Worm (Caenorhabditis elegans): ENCODE results near the gene T28A11.13.

Gene T28A11.13

ce11 chrV:3256809-3257208, 6.8 kb upstream of the T28A11.13 start:
- TF ChIP-seq cey-2 (tag; optimal IDR thresholded peaks at IDR 0.05; ENCODE audit: borderline replicate concordance, insufficient read depth), result no peak
- no peak for TF ChIP-seq rbr-2 (tag; optimal IDR thresholded peaks at IDR 0.05)
- TF ChIP-seq attf-4 (tag; optimal IDR thresholded peaks at IDR 0.05), result no peak
- no peak for TF ChIP-seq T20F7.1 (GFP tag; optimal IDR thresholded peaks at IDR 0.05)
- no peak for TF ChIP-seq mes-2 (tag; optimal IDR thresholded peaks at IDR 0.05; ENCODE audit: poor library complexity, severe bottlenecking)
- TF ChIP-seq lsy-2 (tag; optimal IDR thresholded peaks at IDR 0.05), result no peak

- TF ChIP-seq madf-5 (GFP tag; IDR thresholded peaks at IDR 0.05), result no peak
These were observed 6.0 kb upstream of the T28A11.13 start, which contains the start of gene srt-63 for ce11 chrV:3256051-3256450. Gene srt-63 (minus strand): TSS chrV:3256151.

- no peak for TF ChIP-seq egl-27 (tag; optimal IDR thresholded peaks at IDR 0.05)
- TF ChIP-seq attf-4 (tag; optimal IDR thresholded peaks at IDR 0.05), result no peak
- TF ChIP-seq daf-16 (GFP tag; optimal IDR thresholded peaks at IDR 0.05), result no peak
- TF ChIP-seq daf-16 (tag; optimal IDR thresholded peaks at IDR 0.05), result no peak
- TF ChIP-seq ztf-11 (tag; optimal IDR thresholded peaks at IDR 0.05), result no peak
- no peak for TF ChIP-seq dpl-1 (GFP tag; optimal IDR thresholded peaks at IDR 0.05)
- no peak for TF ChIP-seq aha-1 (tag)
- no peak for TF ChIP-seq madf-9 (GFP tag; conservative IDR thresholded peaks at IDR 0.05)
- no peak for TF ChIP-seq mdl-1 (tag; optimal IDR thresholded peaks at IDR 0.05)
- TF ChIP-seq nhr-42 (GFP tag; IDR thresholded peaks at IDR 0.05), result no peak
- no peak for TF ChIP-seq ZK546.5 (tag; optimal IDR thresholded peaks at IDR 0.05)
- TF ChIP-seq spr-3 (GFP tag; optimal IDR thresholded peaks at IDR 0.05), result no peak
- no peak for TF ChIP-seq lin-38 (GFP tag; IDR thresholded peaks at IDR 0.05)
- TF ChIP-seq skn-1 (tag; optimal IDR thresholded peaks at IDR 0.05), result no peak
- TF ChIP-seq nhr-102 (tag; optimal IDR thresholded peaks at IDR 0.05), result no peak
- no peak for TF ChIP-seq ceh-28 (tag; optimal IDR thresholded peaks at IDR 0.05)
- no peak for TF ChIP-seq Y75B8A.6 (GFP tag; IDR thresholded peaks at IDR 0.05)
- no peak for TF ChIP-seq F37D6.2 (tag; optimal IDR thresholded peaks at IDR 0.05)
These were observed 2.5 kb downstream of the T28A11.13 start, which contains the start of gene srj-8 for ce11 chrV:3247515-3247914. Gene srj-8 (plus strand): TSS chrV:3247815.

ce11 chrV:3244703-3245102, 5.3 kb downstream of the T28A11.13 start, which contains the start of gene srj-7:
Gene srj-7 (plus strand): TSS chrV:3245003.
- no peak for TF ChIP-seq unc-130 (GFP tag; optimal IDR thresholded peaks at IDR 0.05)
- TF ChIP-seq Y5F2A.4 (GFP tag; optimal IDR thresholded peaks at IDR 0.05), result no peak
- TF ChIP-seq php-3 (GFP tag; IDR thresholded peaks at IDR 0.05), result no peak
- TF ChIP-seq duxl-1 (tag; optimal IDR thresholded peaks at IDR 0.05; ENCODE audit: poor library complexity), result no peak
- peak in 1 of 2 experiments; percentile 39 for TF ChIP-seq unc-62 (GFP tag; optimal IDR thresholded peaks at IDR 0.05 in 1 of 2)
- TF ChIP-seq unc-62 (tag; optimal IDR thresholded peaks at IDR 0.05), result no peak
- no peak for TF ChIP-seq nhr-28 (tag; optimal IDR thresholded peaks at IDR 0.05)
- no peak for TF ChIP-seq snpc-4 (tag; optimal IDR thresholded peaks at IDR 0.05)

ce11 chrV:3242984-3243383, 7.1 kb downstream of the T28A11.13 start, which contains the start of gene gst-23:
Gene gst-23 (plus strand): TSS chrV:3243284.
- TF ChIP-seq nhr-28 (tag; optimal IDR thresholded peaks at IDR 0.05) (no peak), mes-2 (tag; optimal IDR thresholded peaks at IDR 0.05; ENCODE audit: poor library complexity, severe bottlenecking) (no peak), T20F7.1 (GFP tag; optimal IDR thresholded peaks at IDR 0.05) (no peak), egl-27 (tag; optimal IDR thresholded peaks at IDR 0.05) (no peak), Y75B8A.6 (GFP tag; IDR thresholded peaks at IDR 0.05) (no peak), dmd-6 (GFP tag; IDR thresholded peaks at IDR 0.05) (no peak), nhr-10 (tag; optimal IDR thresholded peaks at IDR 0.05) (no peak), ama-1 (optimal IDR thresholded peaks at IDR 0.05) (no peak), lin-13 (GFP tag; optimal IDR thresholded peaks at IDR 0.05) (no peak), egl-43 (GFP tag; IDR thresholded peaks at IDR 0.05) (no peak), pqm-1 (tag; optimal IDR thresholded peaks at IDR 0.05) (no peak), set-16 (GFP tag; IDR thresholded peaks at IDR 0.05) (no peak), ceh-20 (GFP tag; IDR thresholded peaks at IDR 0.05) (no peak), T26A8.4 (GFP tag; IDR thresholded peaks at IDR 0.05) (no peak)

Measured in whole organism, L4 larva.